Fruit fly (Drosophila melanogaster): ENCODE data around the gene CG14186.

The CG14186 gene

DNA sequence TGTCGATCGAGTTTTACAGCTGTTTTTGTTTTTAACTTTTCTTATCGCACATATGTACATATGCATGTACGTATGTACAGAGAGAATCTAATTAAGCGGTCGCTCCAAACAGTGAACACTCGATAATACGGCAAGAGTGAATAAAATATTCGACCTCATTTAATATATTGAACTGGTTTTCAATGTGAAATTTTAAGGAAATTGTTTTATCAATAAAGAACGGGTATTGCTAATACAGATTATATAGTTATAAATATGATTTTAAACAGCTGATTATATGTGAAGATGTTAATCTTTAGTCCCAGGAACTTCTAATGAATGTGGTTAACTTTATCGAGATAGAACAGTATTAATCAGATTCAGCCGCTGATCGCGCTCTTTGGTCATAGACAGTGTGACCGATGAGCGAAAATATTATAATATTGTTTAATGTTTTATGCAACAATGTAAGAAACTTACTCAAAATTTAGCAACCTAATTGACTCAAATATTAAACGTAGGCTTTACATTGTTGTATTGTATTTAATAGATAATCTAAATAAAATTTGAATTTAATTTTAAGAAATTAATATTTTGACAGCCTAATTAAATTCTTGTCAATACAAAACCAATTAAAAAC is 37.1 kb upstream of the CG14186 start, which contains the start of gene CG7328 (continued):
- peak; percentile 54 for TF ChIP-seq exex (tag; optimal IDR thresholded peaks at IDR 0.05)
- TF ChIP-seq CG12299 (tag; optimal IDR thresholded peaks at IDR 0.05), result peak; percentile 6
- no peak for TF ChIP-seq jumu (GFP tag; optimal IDR thresholded peaks at IDR 0.05)
- TF ChIP-seq CG10431 (GFP tag; optimal IDR thresholded peaks at IDR 0.05), result no peak
- TF ChIP-seq org-1 (GFP tag; optimal IDR thresholded peaks at IDR 0.05), result peak; percentile 3
- TF ChIP-seq rib (GFP tag; IDR thresholded peaks at IDR 0.05), result no peak
- TF ChIP-seq gce (GFP tag; IDR thresholded peaks at IDR 0.05), result peak; percentile 11; the same call in 1 of the 3 replicates
- TF ChIP-seq sob (GFP tag; IDR thresholded peaks at IDR 0.05), result peak; percentile 52
- no peak for TF ChIP-seq ro (GFP tag; IDR thresholded peaks at IDR 0.05)
- TF ChIP-seq CG4854 (GFP tag; optimal IDR thresholded peaks at IDR 0.05), result no peak
- 0 out of 2 replicates have a peak, but pooled peaks have one; percentile 17 for TF ChIP-seq toy (GFP tag; IDR thresholded peaks at IDR 0.05)
- TF ChIP-seq shn (GFP tag; optimal IDR thresholded peaks at IDR 0.05), result peak; percentile 36
- peak; percentile 27 for TF ChIP-seq caup (GFP tag; optimal IDR thresholded peaks at IDR 0.05; ENCODE audit: severe bottlenecking)
- no peak for TF ChIP-seq CG17802 (tag; optimal IDR thresholded peaks at IDR 0.05)
- TF ChIP-seq CG6689 (GFP tag; IDR thresholded peaks at IDR 0.05), result peak; percentile 28
- peak; percentile 35; the same call in 1 of the 2 replicates for TF ChIP-seq Xrp1 (GFP tag; IDR thresholded peaks at IDR 0.05)
- TF ChIP-seq dm (GFP tag; optimal IDR thresholded peaks at IDR 0.05), result no peak
- peak; percentile 21; the same call in 1 of the 2 replicates for TF ChIP-seq MBD-R2 (GFP tag; IDR thresholded peaks at IDR 0.05)
- peak; percentile 22 for TF ChIP-seq mirr (GFP tag; optimal IDR thresholded peaks at IDR 0.05)
- peak; percentile 52 for TF ChIP-seq pho (GFP tag; optimal IDR thresholded peaks at IDR 0.05)
- TF ChIP-seq grn (GFP tag; optimal IDR thresholded peaks at IDR 0.05), result peak; percentile 78
- TF ChIP-seq CG15514 (GFP tag; optimal IDR thresholded peaks at IDR 0.05), result peak; percentile 7
- TF ChIP-seq ab (GFP tag; optimal IDR thresholded peaks at IDR 0.05), result no peak
- TF ChIP-seq Mes4 (GFP tag; optimal IDR thresholded peaks at IDR 0.05), result peak; percentile 21
- TF ChIP-seq fd64A (GFP tag; optimal IDR thresholded peaks at IDR 0.05), result no peak
- TF ChIP-seq otp (GFP tag; IDR thresholded peaks at IDR 0.05), result 0 out of 3 replicates have a peak, but pooled peaks have one; percentile 25
- peak; percentile 47 for TF ChIP-seq tx (GFP tag; optimal IDR thresholded peaks at IDR 0.05)
- no peak for TF ChIP-seq Dll (GFP tag; IDR thresholded peaks at IDR 0.05; ENCODE audit: partially characterized antibody)
- TF ChIP-seq Elba2 (GFP tag; optimal IDR thresholded peaks at IDR 0.05), result no peak
- TF ChIP-seq CG9817 (tag; optimal IDR thresholded peaks at IDR 0.05), result peak; percentile 59
- TF ChIP-seq CG4404 (GFP tag; IDR thresholded peaks at IDR 0.05), result no peak
- no peak for TF ChIP-seq ssp (GFP tag; IDR thresholded peaks at IDR 0.05)
- peak; percentile 57 for TF ChIP-seq Meics (GFP tag; optimal IDR thresholded peaks at IDR 0.05)
- TF ChIP-seq H2.0 (GFP tag; IDR thresholded peaks at IDR 0.05), result peak; percentile 45; the same call in 1 of the 2 replicates
- no peak for TF ChIP-seq CG7963 (GFP tag; IDR thresholded peaks at IDR 0.05; ENCODE audit: partially characterized antibody)
- no peak for TF ChIP-seq CG17829 (tag; optimal IDR thresholded peaks at IDR 0.05)
- TF ChIP-seq hkb (optimal IDR thresholded peaks at IDR 0.05), result no peak
- TF ChIP-seq hkb (GFP tag; IDR thresholded peaks at IDR 0.05), result no peak; the same call in 1 of the 2 replicates
- peak; percentile 6 for TF ChIP-seq crc (GFP tag; optimal IDR thresholded peaks at IDR 0.05)
- no peak for TF ChIP-seq gem (tag; optimal IDR thresholded peaks at IDR 0.05)
- TF ChIP-seq ara (GFP tag; IDR thresholded peaks at IDR 0.05), result no peak
- no peak for TF ChIP-seq crol (GFP tag; IDR thresholded peaks at IDR 0.05)
- TF ChIP-seq repo (GFP tag; optimal IDR thresholded peaks at IDR 0.05), result no peak
- TF ChIP-seq CG7357 (GFP tag; IDR thresholded peaks at IDR 0.05), result peak; percentile 36; the same call in 1 of the 3 replicates
- TF ChIP-seq ci (GFP tag; IDR thresholded peaks at IDR 0.05), result 0 out of 3 replicates have a peak, but pooled peaks have one; percentile 34
- no peak for TF ChIP-seq pros (GFP tag; optimal IDR thresholded peaks at IDR 0.05)
- no peak for TF ChIP-seq Myb (GFP tag; optimal IDR thresholded peaks at IDR 0.05)
- TF ChIP-seq Dbx (GFP tag; IDR thresholded peaks at IDR 0.05), result 0 out of 3 replicates have a peak, but pooled peaks have one; percentile 8
- TF ChIP-seq CG9876 (GFP tag; optimal IDR thresholded peaks at IDR 0.05), result no peak
- TF ChIP-seq CG13424 (tag; optimal IDR thresholded peaks at IDR 0.05), result peak; percentile 76
- no peak for TF ChIP-seq CG1024 (GFP tag; IDR thresholded peaks at IDR 0.05)
